Worm (Caenorhabditis elegans) whole organism, late embryonic: ENCODE results near the gene srbc-43.

Source experiments
- C38D4.7 ChIP-seq: fragments of 200-800 bp; sonication (Bioruptor generic); optimal IDR thresholded peaks from 2 replicates; lab custom pipeline; 2018; ENCODE audit warnings: mild to moderate bottlenecking, missing genetic modification characterization, moderate library complexity, missing compliant biosample characterization
- T23F11.4 ChIP-seq: fragments of 200-800 bp; sonication (Bioruptor generic); optimal IDR thresholded peaks from 2 replicates; lab custom pipeline; 2018; ENCODE audit warnings: mild to moderate bottlenecking, missing genetic modification characterization, missing compliant biosample characterization
- ceh-14 ChIP-seq: sonication (generic microtip); optimal IDR thresholded peaks from 2 replicates; lab custom pipeline; 2016; ENCODE audit warnings: missing genotype, missing genetic modification characterization, missing compliant biosample characterization
- ceh-30 ChIP-seq: fragments of 150-350 bp; optimal IDR thresholded peaks from 2 replicates; lab custom pipeline; 2014; ENCODE audit warnings: missing biosample characterization, missing genetic modification characterization
- dve-1 ChIP-seq: sonication (generic microtip); optimal IDR thresholded peaks from 2 replicates; lab custom pipeline; 2017; ENCODE audit warnings: antibody characterized with exemption, mild to moderate bottlenecking, missing genetic modification characterization, missing compliant biosample characterization
- fax-1 ChIP-seq: sonication (generic microtip); optimal IDR thresholded peaks from 2 replicates; lab custom pipeline; 2016; ENCODE audit warnings: missing genotype, missing genetic modification characterization, missing compliant biosample characterization
- hlh-30 ChIP-seq: sonication (generic microtip); optimal IDR thresholded peaks from 2 replicates; lab custom pipeline; 2017; ENCODE audit warnings: antibody characterized with exemption, missing genetic modification characterization, missing compliant biosample characterization; ENCODE audit not compliant: insufficient read depth
- lin-11 ChIP-seq: fragments of 200-800 bp; sonication (Bioruptor generic); optimal IDR thresholded peaks from 2 replicates; lab custom pipeline; 2018; ENCODE audit warnings: mild to moderate bottlenecking, missing genetic modification characterization, missing compliant biosample characterization
- pha-2 ChIP-seq: sonication (generic microtip); optimal IDR thresholded peaks from 2 replicates; lab custom pipeline; 2017; ENCODE audit warnings: mild to moderate bottlenecking, missing genetic modification characterization, missing compliant biosample characterization
- pha-4 ChIP-seq: fragments of 150-350 bp; optimal IDR thresholded peaks from 2 replicates; lab custom pipeline; 2018; ENCODE audit warnings: missing biosample characterization, missing genetic modification reagents, missing genetic modification characterization
- pqm-1 ChIP-seq: sonication (generic microtip); optimal IDR thresholded peaks from 2 replicates; lab custom pipeline; 2016; ENCODE audit warnings: missing genetic modification characterization, missing compliant biosample characterization
- syd-9 ChIP-seq: sonication (generic microtip); optimal IDR thresholded peaks from 2 replicates; lab custom pipeline; 2016; ENCODE audit warnings: mild to moderate bottlenecking, missing genetic modification characterization, moderate library complexity, missing compliant biosample characterization
- unc-55 ChIP-seq: sonication (generic microtip); optimal IDR thresholded peaks from 2 replicates; lab custom pipeline; 2017; ENCODE audit warnings: missing biosample characterization, missing genetic modification reagents, missing genetic modification characterization

- TF ChIP-seq pqm-1 (no peak), pha-4 (tag; lab: Kevin White, UChicago) (no peak), T23F11.4 (no peak), C38D4.7 (no peak), unc-55 (GFP tag; lab: Kevin White, UChicago) (no peak), lin-11 (tag; lab: Kevin White, UChicago) (no peak), ceh-14 (tag; lab: Kevin White, UChicago) (no peak), syd-9 (tag; lab: Kevin White, UChicago) (no peak), pha-2 (tag; lab: Kevin White, UChicago) (no peak), fax-1 (tag; lab: Kevin White, UChicago) (no peak), hlh-30 (tag; lab: Kevin White, UChicago) (no peak), ceh-30 (tag; lab: Kevin White, UChicago) (no peak), dve-1 (tag; lab: Kevin White, UChicago) (no peak)
These were observed 36.9 kb upstream of the srbc-43 start, which contains the start of gene ugt-15 for ce11 chrV:12827219-12827618.
